Worm (Caenorhabditis elegans): ENCODE data around the gene ugt-66.

The ugt-66 gene

ce11 chrIII:6230870-6231269 is 36.5 kb upstream of the ugt-66 start, which contains the start of gene esyt-2:
TSS of gene esyt-2 (minus strand) at chrIII:6230970.
- TF ChIP-seq mbf-1 (tag; optimal IDR thresholded peaks at IDR 0.05), result no peak
- TF ChIP-seq F13H6.1 (tag; optimal IDR thresholded peaks at IDR 0.05), result no peak
- TF ChIP-seq lin-11 (tag; optimal IDR thresholded peaks at IDR 0.05), result no peak
- TF ChIP-seq nhr-10 (tag; optimal IDR thresholded peaks at IDR 0.05), result no peak
- TF ChIP-seq ZK546.5 (tag; optimal IDR thresholded peaks at IDR 0.05), result no peak
- TF ChIP-seq unc-39 (tag; optimal IDR thresholded peaks at IDR 0.05), result no peak
- TF ChIP-seq ztf-11 (tag; optimal IDR thresholded peaks at IDR 0.05), result no peak
- TF ChIP-seq nhr-11 (tag; optimal IDR thresholded peaks at IDR 0.05), result no peak
- no peak for TF ChIP-seq unc-55 (GFP tag; optimal IDR thresholded peaks at IDR 0.05)
- TF ChIP-seq ceh-82 (tag; optimal IDR thresholded peaks at IDR 0.05), result no peak
- TF ChIP-seq peb-1 (tag; optimal IDR thresholded peaks at IDR 0.05), result no peak

ce11 chrIII:6221403-6221802 is 27.0 kb upstream of the ugt-66 start:
- TF ChIP-seq unc-55 (GFP tag; optimal IDR thresholded peaks at IDR 0.05) (peak; percentile 8), mab-5 (tag; optimal IDR thresholded peaks at IDR 0.05) (no peak), nhr-237 (tag; optimal IDR thresholded peaks at IDR 0.05) (no peak)

ce11 chrIII:6216833-6217466 is 22.6 kb upstream of the ugt-66 start, which contains the start of gene hot-4:
TSS of gene hot-4 (plus strand) at chrIII:6217416.
- TF ChIP-seq crh-2 (tag; optimal IDR thresholded peaks at IDR 0.05), result no peak
- no peak for TF ChIP-seq Y55F3AM.14 (GFP tag; optimal IDR thresholded peaks at IDR 0.05)
- no peak for TF ChIP-seq ceh-16 (tag; optimal IDR thresholded peaks at IDR 0.05)
- TF ChIP-seq nhr-21 (tag; optimal IDR thresholded peaks at IDR 0.05), result no peak
- TF ChIP-seq nhr-129 (tag; optimal IDR thresholded peaks at IDR 0.05), result no peak
- no peak for TF ChIP-seq C34F6.9 (tag; optimal IDR thresholded peaks at IDR 0.05)
- no peak for TF ChIP-seq nhr-23 (tag; optimal IDR thresholded peaks at IDR 0.05)

ce11 chrIII:6215943-6216342 is 21.6 kb upstream of the ugt-66 start:
- peak; percentile 57 for TF ChIP-seq nhr-21 (tag; optimal IDR thresholded peaks at IDR 0.05)
- TF ChIP-seq sma-9 (GFP tag; optimal IDR thresholded peaks at IDR 0.05), result peak; percentile 56
- TF ChIP-seq sma-9 (tag; optimal IDR thresholded peaks at IDR 0.05), result no peak
- TF ChIP-seq gmeb-1 (tag; optimal IDR thresholded peaks at IDR 0.05), result no peak
- TF ChIP-seq blmp-1 (tag; optimal IDR thresholded peaks at IDR 0.05; ENCODE audit: insufficient read depth), result peak; percentile 41

ce11 chrIII:6215476-6215875 is 21.1 kb upstream of the ugt-66 start, which contains the start of gene C23G10.11:
TSS of gene C23G10.11 (minus strand) at chrIII:6215576.
- TF ChIP-seq mab-5 (tag; optimal IDR thresholded peaks at IDR 0.05) (no peak), lsy-2 (tag; optimal IDR thresholded peaks at IDR 0.05) (no peak), R02D3.7 (tag; optimal IDR thresholded peaks at IDR 0.05) (no peak), dmd-4 (tag; optimal IDR thresholded peaks at IDR 0.05) (no peak), nhr-237 (tag; optimal IDR thresholded peaks at IDR 0.05) (no peak), C34F6.9 (tag; optimal IDR thresholded peaks at IDR 0.05) (no peak), ztf-1 (GFP tag; conservative IDR thresholded peaks at IDR 0.05) (no peak), nhr-21 (tag; optimal IDR thresholded peaks at IDR 0.05) (no peak), ama-1 (optimal IDR thresholded peaks at IDR 0.05) (no peak), nhr-25 (tag; optimal IDR thresholded peaks at IDR 0.05) (no peak), sma-9 (GFP tag; optimal IDR thresholded peaks at IDR 0.05) (no peak), sma-9 (tag; optimal IDR thresholded peaks at IDR 0.05) (no peak), nhr-129 (tag; optimal IDR thresholded peaks at IDR 0.05) (no peak), snpc-4 (tag; optimal IDR thresholded peaks at IDR 0.05) (no peak), elt-1 (tag; optimal IDR thresholded peaks at IDR 0.05) (no peak), gmeb-1 (tag; optimal IDR thresholded peaks at IDR 0.05) (no peak), nhr-11 (tag; optimal IDR thresholded peaks at IDR 0.05) (no peak)

- TF ChIP-seq F13H6.1 (tag; optimal IDR thresholded peaks at IDR 0.05) (no peak), mab-5 (tag; optimal IDR thresholded peaks at IDR 0.05) (no peak), C34F6.9 (tag; optimal IDR thresholded peaks at IDR 0.05) (no peak), nhr-6 (tag; optimal IDR thresholded peaks at IDR 0.05) (no peak), ama-1 (optimal IDR thresholded peaks at IDR 0.05) (no peak), R02D3.7 (tag; optimal IDR thresholded peaks at IDR 0.05) (no peak), lsy-2 (tag; optimal IDR thresholded peaks at IDR 0.05) (no peak), unc-39 (tag; optimal IDR thresholded peaks at IDR 0.05) (no peak), nhr-21 (tag; optimal IDR thresholded peaks at IDR 0.05) (no peak), crh-2 (tag; optimal IDR thresholded peaks at IDR 0.05) (no peak), unc-62 (GFP tag; optimal IDR thresholded peaks at IDR 0.05) (no peak), lin-11 (tag; optimal IDR thresholded peaks at IDR 0.05) (no peak), aly-2 (tag; optimal IDR thresholded peaks at IDR 0.05) (no peak), peb-1 (tag; optimal IDR thresholded peaks at IDR 0.05) (no peak), ztf-4 (tag; optimal IDR thresholded peaks at IDR 0.05) (no peak)
Measured at ce11 chrIII:6213915-6214314, 19.5 kb upstream of the ugt-66 start, which contains the start of gene C23G10.10. TSS of gene C23G10.10 (minus strand) at chrIII:6214015.

Measured in whole organism, L2 larva.